Worm (Caenorhabditis elegans): ENCODE measurements around the gene R12A1.3.

- TF ChIP-seq egl-27 (tag; optimal IDR thresholded peaks at IDR 0.05) (no peak), hlh-11 (tag; optimal IDR thresholded peaks at IDR 0.05) (no peak), daf-12 (tag; optimal IDR thresholded peaks at IDR 0.05) (no peak), unc-62 (GFP tag; optimal IDR thresholded peaks at IDR 0.05 in 1 of 2) (peak in 1 of 2 experiments; percentile 13), unc-62 (tag; optimal IDR thresholded peaks at IDR 0.05) (no peak), mxl-2 (GFP tag; conservative IDR thresholded peaks at IDR 0.05) (no peak), T26A8.4 (GFP tag; IDR thresholded peaks at IDR 0.05) (no peak), nhr-111 (GFP tag; optimal IDR thresholded peaks at IDR 0.05) (no peak), pqm-1 (tag; optimal IDR thresholded peaks at IDR 0.05) (no peak)
Measured at ce11 chrV:1431702-1432187, 6.2 kb upstream of the R12A1.3 start, which contains the start of gene ges-1.
